Fruit fly (Drosophila melanogaster) whole organism: ENCODE data around the gene CG43338.

ENCODE experiments used
- CG8478 ChIP-seq: fragments of >200 bp; optimal IDR thresholded peaks from 2 replicates; lab custom pipeline; 2018; ENCODE audit warnings: inconsistent platforms
- Dll ChIP-seq: fragments of >200 bp; optimal IDR thresholded peaks from 2 replicates; lab custom pipeline; 2017
- EcR ChIP-seq, 2 experiments: fragments of >200 bp; optimal IDR thresholded peaks; 2 replicates each; lab custom pipeline; 2017; ENCODE audit warnings: missing biosample characterization in 2 of 2, missing genetic modification characterization in 2 of 2, missing genetic modification reagents in 2 of 2
- pan ChIP-seq: fragments of >200 bp; optimal IDR thresholded peaks from 2 replicates; lab custom pipeline; 2017

DNA sequence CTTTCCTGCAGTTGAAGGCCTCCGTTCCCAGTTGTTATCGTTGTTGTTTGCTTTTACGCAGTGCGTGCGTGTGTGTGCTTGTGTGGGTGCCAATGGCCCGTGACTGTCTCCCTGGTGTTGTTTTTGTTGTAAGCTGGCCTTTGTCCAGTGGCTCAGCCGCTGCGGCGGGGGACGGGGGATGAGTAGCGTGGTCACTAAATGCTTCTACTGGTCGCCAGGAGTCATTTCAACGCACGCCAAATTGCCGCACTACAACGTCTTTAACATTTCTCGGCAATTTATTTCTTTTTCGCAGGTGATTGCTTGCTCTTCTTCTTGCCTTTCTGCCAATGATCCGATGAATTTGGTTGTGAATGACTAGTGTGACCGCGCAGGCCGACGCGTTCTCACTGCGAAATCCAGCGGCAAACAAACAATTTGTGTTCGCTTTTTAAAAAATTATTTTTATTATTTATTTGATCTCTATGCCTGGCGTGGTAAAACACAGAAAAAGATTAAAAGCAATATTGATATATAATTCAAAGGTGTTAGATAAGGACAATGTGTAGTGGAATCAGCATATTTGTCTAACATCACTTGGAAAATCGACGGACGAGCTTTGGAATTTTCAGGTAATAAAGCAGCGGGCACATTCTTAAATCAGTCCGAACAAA lies 37.3 kb upstream of the CG43338 start, which contains the start of the genes Faf2 and Grip71:
- no peak for TF ChIP-seq CG8478 (lab: Kevin White, UChicago)
- no peak for TF ChIP-seq EcR (GFP tag; optimal IDR thresholded peaks at IDR 0.05; lab: Kevin White, UChicago)
- no peak for TF ChIP-seq Dll (lab: Kevin White, UChicago)
- no peak for TF ChIP-seq pan (lab: Kevin White, UChicago)
